Worm (Caenorhabditis elegans) whole organism, L4 larva: ENCODE measurements around the gene F49C12.3.

Experiments
- ama-1 ChIP-seq: fragments of 150-350 bp; optimal IDR thresholded peaks from 2 replicates; lab custom pipeline; 2014; ENCODE audit warnings: inconsistent platforms, mixed read lengths
- jun-1 ChIP-seq: fragments of 150-350 bp; optimal IDR thresholded peaks from 2 replicates; lab custom pipeline; 2014; ENCODE audit warnings: missing biosample characterization, missing genetic modification reagents, missing genetic modification characterization
- pha-4 ChIP-seq, 2 experiments: fragments of 150-350 bp in 1 of 2; fragments of 200-800 bp in 1 of 2; sonication (Bioruptor generic) in 1 of 2; IDR thresholded peaks in 1 of 2; optimal IDR thresholded peaks in 1 of 2; 2 replicates each; pipeline versions ENCODE4 v1.3.6 to Lab custom; 2014 to 2022; ENCODE audit warnings: missing genetic modification characterization in 2 of 2, missing genetic modification reagents in 2 of 2, missing biosample characterization in 1 of 2, missing compliant biosample characterization in 1 of 2

- TF ChIP-seq jun-1 (tag; lab: Kevin White, UChicago) (no peak), pha-4 (GFP tag; IDR thresholded peaks at IDR 0.05; lab: Robert Waterston, UW) (no peak), pha-4 (tag; optimal IDR thresholded peaks at IDR 0.05; lab: Kevin White, UChicago) (no peak), ama-1 (lab: Kevin White, UChicago) (no peak)
These were observed 3.8 kb downstream of the F49C12.3 start, which contains the start of gene F49C12.4 for ce11 chrIV:9303994-9304393.
